Worm (Caenorhabditis elegans) whole organism, L4 larva: Measurements from ENCODE around the gene C53B4.3.

Experiments
- F26F4.8 ChIP-seq: fragments of 200-800 bp; sonication (Bioruptor generic); conservative IDR thresholded peaks from 2 replicates; pipeline ENCODE4 v1.3.6; 2022; ENCODE audit warnings: missing genetic modification characterization, missing compliant biosample characterization
- F37D6.2 ChIP-seq: sonication (generic microtip); optimal IDR thresholded peaks from 2 replicates; lab custom pipeline; 2016; ENCODE audit warnings: mild to moderate bottlenecking, missing genetic modification characterization, missing compliant biosample characterization
- F49E8.2 ChIP-seq: sonication (generic microtip); optimal IDR thresholded peaks from 2 replicates; lab custom pipeline; 2016; ENCODE audit warnings: missing compliant biosample characterization, mild to moderate bottlenecking, missing genetic modification characterization, borderline replicate concordance
- T20F7.1 ChIP-seq: fragments of 200-800 bp; sonication (Bioruptor generic); optimal IDR thresholded peaks from 2 replicates; lab custom pipeline; 2018; ENCODE audit warnings: mild to moderate bottlenecking, missing genetic modification characterization, missing compliant biosample characterization
- ZK546.5 ChIP-seq, 2 experiments: sonication (generic microtip); optimal IDR thresholded peaks; 2 replicates each; lab custom pipeline; 2017; ENCODE audit warnings: missing biosample characterization in 2 of 2, missing genetic modification characterization in 2 of 2
- aha-1 ChIP-seq: fragments of 150-350 bp; peaks from one replicate; lab custom pipeline; 2014; ENCODE audit warnings: missing biosample characterization, missing genetic modification characterization
- ama-1 ChIP-seq: fragments of 150-350 bp; optimal IDR thresholded peaks from 2 replicates; lab custom pipeline; 2014; ENCODE audit warnings: inconsistent platforms, mixed read lengths
- arid-1 ChIP-seq: fragments of 200-800 bp; sonication (Bioruptor generic); conservative IDR thresholded peaks from 2 replicates; pipeline ENCODE4 v1.3.6; 2022; ENCODE audit warnings: missing genetic modification reagents, missing genetic modification characterization, missing compliant biosample characterization
- ceh-44 ChIP-seq: fragments of 200-800 bp; sonication (Bioruptor generic); IDR thresholded peaks from 2 replicates; pipeline ENCODE4 v1.3.6; 2022; ENCODE audit warnings: missing genetic modification reagents, missing genetic modification characterization, missing compliant biosample characterization
- ceh-82 ChIP-seq: sonication (generic microtip); optimal IDR thresholded peaks from 2 replicates; lab custom pipeline; 2017; ENCODE audit warnings: missing biosample characterization, missing genetic modification characterization
- ces-1 ChIP-seq: fragments of 150-350 bp; sonication (generic microtip); optimal IDR thresholded peaks from 4 replicates; lab custom pipeline; 2014; ENCODE audit warnings: missing biosample characterization, missing genetic modification reagents, missing genetic modification characterization
- ctbp-1 ChIP-seq: fragments of 200-800 bp; sonication (Bioruptor generic); IDR thresholded peaks from 2 replicates; pipeline ENCODE4 v1.3.6; 2022; ENCODE audit warnings: missing genetic modification reagents, missing genetic modification characterization, missing compliant biosample characterization
- daf-12 ChIP-seq: fragments of 150-350 bp; optimal IDR thresholded peaks from 2 replicates; lab custom pipeline; 2014; ENCODE audit warnings: missing biosample characterization, missing genetic modification reagents, missing genetic modification characterization
- daf-16 ChIP-seq, 3 experiments: sonication (generic microtip); optimal IDR thresholded peaks; 2 replicates each; lab custom pipeline; 2016 to 2017; ENCODE audit warnings: missing genetic modification characterization in 3 of 3, missing genetic modification reagents in 3 of 3, mild to moderate bottlenecking in 2 of 3, missing compliant biosample characterization in 2 of 3, missing biosample characterization in 1 of 3, moderate library complexity in 1 of 3
- daf-8 ChIP-seq: fragments of 200-800 bp; sonication (Bioruptor generic); IDR thresholded peaks from 2 replicates; pipeline ENCODE4 v1.3.6; 2022; ENCODE audit warnings: missing genetic modification characterization, missing compliant biosample characterization
- dve-1 ChIP-seq: sonication (generic microtip); optimal IDR thresholded peaks from 2 replicates; lab custom pipeline; 2017; ENCODE audit warnings: antibody characterized with exemption, mild to moderate bottlenecking, missing genetic modification characterization, missing compliant biosample characterization; ENCODE audit not compliant: insufficient read depth
- egl-43 ChIP-seq: fragments of 200-800 bp; sonication (Bioruptor generic); IDR thresholded peaks from 2 replicates; pipeline ENCODE4 v1.3.6; 2022; ENCODE audit warnings: missing genetic modification reagents, missing genetic modification characterization, missing compliant biosample characterization
- fkh-10 ChIP-seq: fragments of 150-350 bp; optimal IDR thresholded peaks from 2 replicates; lab custom pipeline; 2014; ENCODE audit warnings: missing biosample characterization, missing genetic modification reagents, missing genetic modification characterization
- lin-13 ChIP-seq: fragments of 150-350 bp; optimal IDR thresholded peaks from 2 replicates; lab custom pipeline; 2014; ENCODE audit warnings: missing biosample characterization, missing genetic modification reagents, missing genetic modification characterization
- mdl-1 ChIP-seq, 2 experiments: fragments of 150-350 bp in 1 of 2; sonication (generic microtip) in 1 of 2; optimal IDR thresholded peaks; 2 replicates each; lab custom pipeline; 2014 to 2017; ENCODE audit warnings: missing biosample characterization in 2 of 2, missing genetic modification characterization in 2 of 2
- mes-2 ChIP-seq: sonication (generic microtip); optimal IDR thresholded peaks from 2 replicates; lab custom pipeline; 2016; ENCODE audit warnings: missing genotype, mild to moderate bottlenecking, missing genetic modification characterization, missing compliant biosample characterization; ENCODE audit not compliant: poor library complexity, severe bottlenecking
- mxl-2 ChIP-seq: fragments of 200-800 bp; sonication (Bioruptor generic); conservative IDR thresholded peaks from 2 replicates; pipeline ENCODE4 v1.3.6; 2022; ENCODE audit warnings: missing genetic modification reagents, missing genetic modification characterization, missing compliant biosample characterization
- mxl-3 ChIP-seq: fragments of 200-800 bp; sonication (Bioruptor generic); optimal IDR thresholded peaks from 2 replicates; lab custom pipeline; 2018; ENCODE audit warnings: mild to moderate bottlenecking, missing genetic modification characterization, missing compliant biosample characterization
- nhr-10 ChIP-seq: fragments of 150-350 bp; optimal IDR thresholded peaks from 2 replicates; lab custom pipeline; 2014; ENCODE audit warnings: missing biosample characterization, missing genetic modification characterization
- nhr-28 ChIP-seq: fragments of 150-350 bp; optimal IDR thresholded peaks from 2 replicates; lab custom pipeline; 2014; ENCODE audit warnings: missing biosample characterization, missing genetic modification characterization
- nhr-6 ChIP-seq: fragments of 150-350 bp; optimal IDR thresholded peaks from 2 replicates; lab custom pipeline; 2014; ENCODE audit warnings: missing biosample characterization, missing genetic modification characterization
- nhr-77 ChIP-seq: fragments of 150-350 bp; optimal IDR thresholded peaks from 2 replicates; lab custom pipeline; 2014; ENCODE audit warnings: missing biosample characterization, missing genetic modification characterization
- set-16 ChIP-seq: fragments of 200-800 bp; sonication (Bioruptor generic); IDR thresholded peaks from 2 replicates; pipeline ENCODE4 v1.3.6; 2022; ENCODE audit warnings: missing genetic modification reagents, missing genetic modification characterization, missing compliant biosample characterization
- skn-1 ChIP-seq: fragments of 150-350 bp; optimal IDR thresholded peaks from 2 replicates; lab custom pipeline; 2014; ENCODE audit warnings: missing biosample characterization, missing genetic modification characterization
- snpc-4 ChIP-seq: fragments of 150-350 bp; optimal IDR thresholded peaks from 2 replicates; lab custom pipeline; 2014; ENCODE audit warnings: missing biosample characterization, missing genetic modification characterization
- spr-1 ChIP-seq: sonication (generic microtip); optimal IDR thresholded peaks from 2 replicates; lab custom pipeline; 2016; ENCODE audit warnings: mild to moderate bottlenecking, missing genetic modification characterization, missing compliant biosample characterization
- tag-97 ChIP-seq: fragments of 200-800 bp; sonication (Bioruptor generic); IDR thresholded peaks from 2 replicates; pipeline ENCODE4 v1.3.6; 2022; ENCODE audit warnings: missing genetic modification characterization, missing compliant biosample characterization
- unc-130 ChIP-seq: sonication (generic microtip); optimal IDR thresholded peaks from 2 replicates; lab custom pipeline; 2016; ENCODE audit warnings: missing genetic modification reagents, missing genetic modification characterization, missing compliant biosample characterization
- unc-62 ChIP-seq, 3 experiments: fragments of 150-350 bp in 1 of 3; sonication (generic microtip); optimal IDR thresholded peaks in 2 of 3; peaks in 1 of 3; 1 replicate in 1 of 3; 2 replicates in 2 of 3; lab custom pipeline; 2014 to 2017; ENCODE audit warnings: missing biosample characterization in 3 of 3, missing genetic modification characterization in 3 of 3, missing genetic modification reagents in 3 of 3, missing genotype in 1 of 3
- vab-7 ChIP-seq: fragments of 200-800 bp; sonication (Bioruptor generic); IDR thresholded peaks from 2 replicates; pipeline ENCODE4 v1.3.6; 2022; ENCODE audit warnings: missing genetic modification reagents, missing genetic modification characterization, missing compliant biosample characterization
- zip-11 ChIP-seq: fragments of 200-800 bp; sonication (Bioruptor generic); IDR thresholded peaks from 2 replicates; pipeline ENCODE4 v1.3.6; 2022; ENCODE audit warnings: missing genetic modification characterization, missing compliant biosample characterization
- ztf-7 ChIP-seq: fragments of 150-350 bp; optimal IDR thresholded peaks from 2 replicates; lab custom pipeline; 2014; ENCODE audit warnings: missing biosample characterization, missing genetic modification characterization

The C53B4.3 gene

DNA sequence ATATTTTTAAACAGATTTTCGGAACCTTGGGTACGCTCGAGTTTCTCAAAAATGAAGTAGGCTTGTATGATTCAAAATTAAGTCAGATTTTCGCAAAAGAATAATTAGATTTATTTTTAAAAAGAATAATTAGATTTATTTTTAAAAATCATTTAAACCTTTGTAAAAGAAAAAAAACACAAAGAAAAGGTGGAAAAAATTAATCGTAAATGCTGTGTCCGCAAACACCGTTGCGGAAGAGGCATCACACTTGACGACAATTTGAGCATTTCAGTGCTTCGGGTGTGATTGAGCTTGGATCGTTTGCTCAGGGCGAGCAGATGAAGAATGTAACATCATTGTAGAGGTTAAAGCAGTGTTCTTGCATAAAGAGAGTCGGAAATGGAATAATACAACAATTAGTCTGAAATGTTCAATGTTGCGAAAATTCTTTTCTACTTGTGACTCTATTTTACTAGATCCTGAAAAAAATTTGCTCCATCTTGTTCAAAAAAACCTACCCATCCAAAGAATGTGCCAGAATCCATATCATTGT, 47.8 kb upstream of the C53B4.3 start:
- TF ChIP-seq vab-7 (GFP tag; lab: Robert Waterston, UW): no peak
- TF ChIP-seq daf-12: no peak
- TF ChIP-seq ceh-44 (GFP tag; lab: Robert Waterston, UW): no peak
- no peak for TF ChIP-seq ama-1 (lab: Kevin White, UChicago)
- no peak for TF ChIP-seq ctbp-1 (GFP tag; lab: Robert Waterston, UW)
- no peak for TF ChIP-seq daf-8 (GFP tag; lab: Robert Waterston, UW)
- TF ChIP-seq unc-62 (GFP tag; optimal IDR thresholded peaks at IDR 0.05 in 1 of 2; lab: Kevin White, UChicago): peak in 1 of 2 experiments; percentile 72
- TF ChIP-seq unc-62 (tag; optimal IDR thresholded peaks at IDR 0.05; lab: Kevin White, UChicago): no peak

- TF ChIP-seq mes-2 (no peak), unc-130 (GFP tag; lab: Kevin White, UChicago) (no peak), egl-43 (GFP tag; lab: Robert Waterston, UW) (no peak), arid-1 (GFP tag; lab: Robert Waterston, UW) (no peak), aha-1 (tag; lab: Kevin White, UChicago) (no peak), ztf-7 (tag; lab: Kevin White, UChicago) (no peak), set-16 (no peak), nhr-10 (tag; lab: Kevin White, UChicago) (no peak), mxl-2 (no peak), ama-1 (lab: Kevin White, UChicago) (no peak), F49E8.2 (tag; lab: Kevin White, UChicago) (no peak), tag-97 (no peak), spr-1 (tag; lab: Kevin White, UChicago) (no peak), ces-1 (GFP tag; lab: Kevin White, UChicago) (no peak)
These were observed 47.3 kb upstream of the C53B4.3 start, which contains the start of gene C53D6.4 for ce11 chrIV:9020840-9021239. Gene C53D6.4, minus strand, starts transcription at chrIV:9020940.

- TF ChIP-seq fkh-10 (GFP tag; lab: Kevin White, UChicago): no peak
- TF ChIP-seq, all 104 proteins: peak for 0
These were observed 43.0 kb upstream of the C53B4.3 start, which contains the start of gene acc-2 for ce11 chrIV:9016477-9016876. Gene acc-2, plus strand, starts transcription at chrIV:9016777.

DNA sequence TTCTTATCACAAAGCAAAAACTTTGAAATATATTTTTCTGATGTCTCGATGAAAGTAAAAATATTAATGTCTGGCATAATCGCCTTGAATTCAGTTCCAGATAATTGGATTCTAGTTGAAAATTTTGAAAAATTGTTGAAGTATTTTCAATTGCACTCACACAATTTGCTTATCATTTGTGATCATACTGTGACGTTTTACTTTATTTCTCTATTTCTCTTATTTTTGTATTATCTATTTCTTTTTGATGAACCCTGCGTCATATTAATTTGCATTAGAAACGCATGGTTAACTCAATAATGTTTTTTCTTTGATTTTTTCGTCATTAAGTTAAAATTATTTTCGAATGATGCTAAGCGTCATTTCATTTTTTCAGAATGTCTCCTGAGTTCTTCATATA, 36.7 kb upstream of the C53B4.3 start, which contains the start of gene C53D6.11:
TSS of gene C53D6.11 (plus strand) at position 328 of the 400 bp plus-strand sequence.
- TF ChIP-seq daf-16 (GFP tag; optimal IDR thresholded peaks at IDR 0.05; lab: Kevin White, UChicago): no peak
- peak; percentile 36 for TF ChIP-seq daf-16 (tag; optimal IDR thresholded peaks at IDR 0.05; lab: Kevin White, UChicago)
- no peak for TF ChIP-seq snpc-4 (tag; lab: Kevin White, UChicago)
- peak; percentile 45 for TF ChIP-seq nhr-28

- TF ChIP-seq nhr-6 (tag; lab: Kevin White, UChicago) (no peak), spr-1 (tag; lab: Kevin White, UChicago) (no peak), nhr-77 (tag; lab: Kevin White, UChicago) (no peak), lin-13 (GFP tag; lab: Kevin White, UChicago) (no peak), mdl-1 (tag; optimal IDR thresholded peaks at IDR 0.05; lab: Kevin White, UChicago) (no peak), F37D6.2 (tag; lab: Kevin White, UChicago) (no peak), T20F7.1 (no peak), zip-11 (GFP tag; lab: Robert Waterston, UW) (no peak), ZK546.5 (tag; optimal IDR thresholded peaks at IDR 0.05; lab: Kevin White, UChicago) (no peak), skn-1 (tag; lab: Kevin White, UChicago) (no peak), ceh-82 (no peak), F26F4.8 (no peak), dve-1 (no peak), tag-97 (no peak), mxl-3 (GFP tag; lab: Kevin White, UChicago) (no peak)
- TF ChIP-seq, all 104 proteins: peak for 0
These were observed 34.4 kb upstream of the C53B4.3 start for ce11 chrIV:9007947-9008346.
